Worm (Caenorhabditis elegans) whole organism, L3 larva: ENCODE data around the gene slc-25A21.

ENCODE experiments used
- aly-2 ChIP-seq: fragments of 150-350 bp; optimal IDR thresholded peaks from 2 replicates; lab custom pipeline; 2014; ENCODE audit warnings: missing biosample characterization, missing genetic modification characterization
- ama-1 ChIP-seq: fragments of 150-350 bp; optimal IDR thresholded peaks from 2 replicates; lab custom pipeline; 2018
- elt-1 ChIP-seq: fragments of 150-350 bp; optimal IDR thresholded peaks from 2 replicates; lab custom pipeline; 2014; ENCODE audit warnings: missing biosample characterization, missing genetic modification characterization
- fkh-10 ChIP-seq: sonication (generic microtip); optimal IDR thresholded peaks from 2 replicates; lab custom pipeline; 2017; ENCODE audit warnings: missing biosample characterization, missing genetic modification reagents, missing genetic modification characterization
- nhr-11 ChIP-seq: fragments of 150-350 bp; optimal IDR thresholded peaks from 2 replicates; lab custom pipeline; 2014; ENCODE audit warnings: missing biosample characterization, missing genetic modification characterization
- nhr-67 ChIP-seq: fragments of 150-350 bp; optimal IDR thresholded peaks from 2 replicates; lab custom pipeline; 2014; ENCODE audit warnings: missing biosample characterization, missing genetic modification characterization
- sea-2 ChIP-seq: fragments of 150-350 bp; sonication (generic microtip); optimal IDR thresholded peaks from 4 replicates; lab custom pipeline; 2014; ENCODE audit warnings: missing biosample characterization, missing genetic modification reagents, missing genetic modification characterization
- snpc-4 ChIP-seq: fragments of 150-350 bp; optimal IDR thresholded peaks from 2 replicates; lab custom pipeline; 2014; ENCODE audit warnings: missing biosample characterization, missing genetic modification characterization
- tbx-2 ChIP-seq: sonication (generic microtip); optimal IDR thresholded peaks from 2 replicates; lab custom pipeline; 2016; ENCODE audit warnings: mild to moderate bottlenecking, missing genetic modification characterization, missing compliant biosample characterization

DNA sequence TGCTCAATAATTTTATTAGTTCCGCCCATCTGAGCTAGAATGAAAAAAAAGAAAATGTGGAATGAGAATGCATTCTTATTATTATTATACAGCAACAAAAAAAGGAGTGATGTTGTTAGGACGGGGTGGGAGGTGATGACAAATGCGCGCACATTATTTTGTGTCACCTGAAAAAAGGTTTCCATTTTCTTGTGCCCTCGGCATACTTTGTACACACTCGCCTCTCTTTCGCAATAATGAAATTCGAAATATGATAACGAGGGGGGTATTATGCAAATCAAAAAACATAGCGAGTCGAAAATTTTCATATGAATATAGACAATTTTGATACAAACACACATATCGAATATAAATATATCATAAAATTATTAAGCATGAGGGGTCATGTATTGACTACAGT, 30.3 kb upstream of the slc-25A21 start:
- TF ChIP-seq fkh-10 (no peak), snpc-4 (tag; lab: Kevin White, UChicago) (no peak), nhr-67 (no peak), aly-2 (tag; lab: Kevin White, UChicago) (no peak), elt-1 (no peak), sea-2 (GFP tag; lab: Kevin White, UChicago) (no peak), ama-1 (lab: Kevin White, UChicago) (no peak), nhr-11 (tag; lab: Kevin White, UChicago) (no peak), tbx-2 (tag; lab: Kevin White, UChicago) (no peak)
